Worm (Caenorhabditis elegans) whole organism, L3 larva: ENCODE measurements around the gene Y57A10A.31.

Experiments
- R02D3.7 ChIP-seq: fragments of 150-350 bp; optimal IDR thresholded peaks from 2 replicates; lab custom pipeline; 2014; ENCODE audit warnings: missing biosample characterization, missing genetic modification characterization
- ZK546.5 ChIP-seq: sonication (generic microtip); optimal IDR thresholded peaks from 2 replicates; lab custom pipeline; 2017; ENCODE audit warnings: missing biosample characterization, missing genetic modification characterization
- aly-2 ChIP-seq: fragments of 150-350 bp; optimal IDR thresholded peaks from 2 replicates; lab custom pipeline; 2014; ENCODE audit warnings: missing biosample characterization, missing genetic modification characterization
- ama-1 ChIP-seq: fragments of 150-350 bp; optimal IDR thresholded peaks from 2 replicates; lab custom pipeline; 2018
- ceh-16 ChIP-seq: sonication (generic microtip); optimal IDR thresholded peaks from 2 replicates; lab custom pipeline; 2017; ENCODE audit warnings: missing biosample characterization, missing genetic modification characterization
- ceh-28 ChIP-seq: fragments of 150-350 bp; optimal IDR thresholded peaks from 2 replicates; lab custom pipeline; 2014; ENCODE audit warnings: missing biosample characterization, missing genetic modification reagents, missing genetic modification characterization
- ceh-82 ChIP-seq: fragments of 150-350 bp; optimal IDR thresholded peaks from 2 replicates; lab custom pipeline; 2014; ENCODE audit warnings: missing biosample characterization, missing genetic modification characterization
- ceh-9 ChIP-seq: sonication (generic microtip); optimal IDR thresholded peaks from 2 replicates; lab custom pipeline; 2018; ENCODE audit warnings: missing biosample characterization, missing genetic modification characterization
- daf-12 ChIP-seq: fragments of 150-350 bp; optimal IDR thresholded peaks from 2 replicates; lab custom pipeline; 2014; ENCODE audit warnings: missing biosample characterization, missing genetic modification reagents, missing genetic modification characterization
- egl-27 ChIP-seq: sonication (generic microtip); optimal IDR thresholded peaks from 4 replicates; lab custom pipeline; 2017; ENCODE audit warnings: missing biosample characterization, missing genetic modification reagents, missing genetic modification characterization
- egl-5 ChIP-seq: fragments of 150-350 bp; optimal IDR thresholded peaks from 2 replicates; lab custom pipeline; 2017; ENCODE audit warnings: missing biosample characterization, missing genetic modification reagents, missing genetic modification characterization, inconsistent platforms
- elt-1 ChIP-seq: fragments of 150-350 bp; optimal IDR thresholded peaks from 2 replicates; lab custom pipeline; 2014; ENCODE audit warnings: missing biosample characterization, missing genetic modification characterization
- elt-2 ChIP-seq: sonication (generic microtip); optimal IDR thresholded peaks from 2 replicates; lab custom pipeline; 2016; ENCODE audit warnings: missing genetic modification reagents, mild to moderate bottlenecking, missing genetic modification characterization, missing compliant biosample characterization
- elt-3 ChIP-seq, 3 experiments: fragments of 150-350 bp in 1 of 3; sonication (generic microtip) in 2 of 3; optimal IDR thresholded peaks; 2 replicates in 2 of 3; 4 replicates in 1 of 3; lab custom pipeline; 2014 to 2017; ENCODE audit warnings: missing biosample characterization in 3 of 3, missing genetic modification characterization in 3 of 3
- eor-1 ChIP-seq, 2 experiments: fragments of 150-350 bp; optimal IDR thresholded peaks; 2 replicates each; lab custom pipeline; 2014 to 2018; ENCODE audit warnings: missing biosample characterization in 2 of 2, missing genetic modification characterization in 2 of 2
- fkh-10 ChIP-seq: sonication (generic microtip); optimal IDR thresholded peaks from 2 replicates; lab custom pipeline; 2017; ENCODE audit warnings: missing biosample characterization, missing genetic modification reagents, missing genetic modification characterization
- fkh-2 ChIP-seq: fragments of 150-350 bp; optimal IDR thresholded peaks from 2 replicates; lab custom pipeline; 2014; ENCODE audit warnings: missing biosample characterization, missing genetic modification reagents, missing genetic modification characterization
- fos-1 ChIP-seq: fragments of 150-350 bp; optimal IDR thresholded peaks from 2 replicates; lab custom pipeline; 2014; ENCODE audit warnings: missing biosample characterization, missing genetic modification characterization
- hmg-11 ChIP-seq: sonication (generic microtip); optimal IDR thresholded peaks from 2 replicates; lab custom pipeline; 2016; ENCODE audit warnings: missing genetic modification characterization, missing compliant biosample characterization
- jun-1 ChIP-seq: fragments of 150-350 bp; optimal IDR thresholded peaks from 2 replicates; lab custom pipeline; 2014; ENCODE audit warnings: missing biosample characterization, missing genetic modification reagents, missing genetic modification characterization
- lin-15B ChIP-seq: fragments of 150-350 bp; optimal IDR thresholded peaks from 2 replicates; lab custom pipeline; 2014; ENCODE audit warnings: missing biosample characterization, missing genetic modification characterization
- lin-39 ChIP-seq: fragments of 150-350 bp; optimal IDR thresholded peaks from 2 replicates; lab custom pipeline; 2018; ENCODE audit warnings: missing biosample characterization, missing genetic modification reagents, missing genetic modification characterization
- lsy-12 ChIP-seq: sonication (generic microtip); optimal IDR thresholded peaks from 2 replicates; lab custom pipeline; 2016; ENCODE audit warnings: mild to moderate bottlenecking, missing genetic modification characterization, missing compliant biosample characterization
- mml-1 ChIP-seq: fragments of 150-350 bp; sonication (generic microtip); optimal IDR thresholded peaks from 3 replicates; lab custom pipeline; 2014; ENCODE audit warnings: missing biosample characterization, missing genetic modification characterization
- nfya-1 ChIP-seq: sonication (generic microtip); optimal IDR thresholded peaks from 2 replicates; lab custom pipeline; 2017; ENCODE audit warnings: missing genetic modification characterization, mild to moderate bottlenecking, missing compliant biosample characterization, antibody characterized with exemption, moderate library complexity; ENCODE audit not compliant: insufficient read depth
- nhr-11 ChIP-seq: fragments of 150-350 bp; optimal IDR thresholded peaks from 2 replicates; lab custom pipeline; 2014; ENCODE audit warnings: missing biosample characterization, missing genetic modification characterization
- nhr-12 ChIP-seq: fragments of 150-350 bp; optimal IDR thresholded peaks from 2 replicates; lab custom pipeline; 2014; ENCODE audit warnings: missing biosample characterization, missing genetic modification characterization
- nhr-23 ChIP-seq: fragments of 150-350 bp; optimal IDR thresholded peaks from 2 replicates; lab custom pipeline; 2014; ENCODE audit warnings: missing biosample characterization, missing genetic modification reagents, missing genetic modification characterization
- nhr-237 ChIP-seq: fragments of 150-350 bp; optimal IDR thresholded peaks from 2 replicates; lab custom pipeline; 2014; ENCODE audit warnings: missing biosample characterization, missing genetic modification characterization
- nhr-25 ChIP-seq: sonication (generic microtip); optimal IDR thresholded peaks from 2 replicates; lab custom pipeline; 2017; ENCODE audit warnings: missing biosample characterization, missing genetic modification characterization
- nhr-28 ChIP-seq: fragments of 150-350 bp; optimal IDR thresholded peaks from 2 replicates; lab custom pipeline; 2014; ENCODE audit warnings: missing biosample characterization, missing genetic modification characterization
- nhr-43 ChIP-seq: sonication (generic microtip); optimal IDR thresholded peaks from 2 replicates; lab custom pipeline; 2016; ENCODE audit warnings: mild to moderate bottlenecking, missing genetic modification characterization, missing compliant biosample characterization; ENCODE audit not compliant: poor library complexity, severe bottlenecking
- nhr-67 ChIP-seq: fragments of 150-350 bp; optimal IDR thresholded peaks from 2 replicates; lab custom pipeline; 2014; ENCODE audit warnings: missing biosample characterization, missing genetic modification characterization
- nhr-76 ChIP-seq: fragments of 150-350 bp; sonication (generic microtip); optimal IDR thresholded peaks from 5 replicates; lab custom pipeline; 2014; ENCODE audit warnings: missing biosample characterization, missing genetic modification characterization
- pha-4 ChIP-seq: fragments of 150-350 bp; optimal IDR thresholded peaks from 2 replicates; lab custom pipeline; 2014; ENCODE audit warnings: missing biosample characterization, missing genetic modification reagents, missing genetic modification characterization
- pqm-1 ChIP-seq: fragments of 150-350 bp; optimal IDR thresholded peaks from 2 replicates; lab custom pipeline; 2017; ENCODE audit warnings: missing biosample characterization, missing genetic modification characterization, inconsistent platforms
- sea-2 ChIP-seq: fragments of 150-350 bp; sonication (generic microtip); optimal IDR thresholded peaks from 4 replicates; lab custom pipeline; 2014; ENCODE audit warnings: missing biosample characterization, missing genetic modification reagents, missing genetic modification characterization
- skn-1 ChIP-seq: fragments of 150-350 bp; optimal IDR thresholded peaks from 2 replicates; lab custom pipeline; 2014; ENCODE audit warnings: missing biosample characterization, missing genetic modification characterization
- snpc-4 ChIP-seq: fragments of 150-350 bp; optimal IDR thresholded peaks from 2 replicates; lab custom pipeline; 2014; ENCODE audit warnings: missing biosample characterization, missing genetic modification characterization
- tbx-2 ChIP-seq: sonication (generic microtip); optimal IDR thresholded peaks from 2 replicates; lab custom pipeline; 2016; ENCODE audit warnings: mild to moderate bottlenecking, missing genetic modification characterization, missing compliant biosample characterization
- unc-62 ChIP-seq: fragments of 150-350 bp; sonication (generic microtip); optimal IDR thresholded peaks from 4 replicates; lab custom pipeline; 2014; ENCODE audit warnings: missing biosample characterization, missing genetic modification reagents, missing genetic modification characterization
- zag-1 ChIP-seq: fragments of 150-350 bp; optimal IDR thresholded peaks from 2 replicates; lab custom pipeline; 2014; ENCODE audit warnings: missing biosample characterization, missing genetic modification characterization
- ztf-11 ChIP-seq: fragments of 150-350 bp; optimal IDR thresholded peaks from 2 replicates; lab custom pipeline; 2014; ENCODE audit warnings: missing biosample characterization, missing genetic modification characterization
- ztf-4 ChIP-seq: fragments of 150-350 bp; optimal IDR thresholded peaks from 2 replicates; lab custom pipeline; 2014; ENCODE audit warnings: missing biosample characterization, missing genetic modification characterization

The Y57A10A.31 gene

DNA sequence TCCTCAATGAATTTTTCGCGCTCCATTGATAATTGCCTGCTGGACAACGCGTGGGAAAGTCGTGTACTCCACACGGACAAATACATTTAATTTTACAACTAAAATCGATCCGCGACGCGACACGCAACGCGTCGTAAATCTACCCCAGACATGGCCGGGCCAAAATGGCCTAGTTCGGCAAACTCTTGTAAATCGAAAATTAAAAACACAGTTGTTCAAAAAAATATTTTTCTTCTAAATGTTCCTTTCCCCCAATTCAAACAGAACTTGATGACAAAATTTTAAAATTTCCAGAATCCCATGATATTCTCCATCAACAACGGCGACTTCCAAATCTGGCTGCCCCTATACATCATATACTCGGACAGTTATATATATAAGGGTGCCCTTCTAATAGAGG lies 39.8 kb downstream of the Y57A10A.31 start, which contains the start of gene sre-55:
Gene sre-55 (plus strand): TSS at position 301 of the 400 bp plus-strand sequence.
- TF ChIP-seq sea-2 (no peak), nhr-43 (tag; lab: Kevin White, UChicago) (no peak), nhr-67 (no peak), lsy-12 (tag; lab: Kevin White, UChicago) (no peak), ceh-82 (no peak), nhr-12 (tag; lab: Kevin White, UChicago) (no peak), lin-39 (tag; lab: Kevin White, UChicago) (no peak), mml-1 (tag; lab: Kevin White, UChicago) (no peak), nhr-76 (tag; lab: Kevin White, UChicago) (no peak), ama-1 (no peak), egl-27 (tag; lab: Kevin White, UChicago) (no peak), fkh-2 (tag; lab: Kevin White, UChicago) (no peak), snpc-4 (tag; lab: Kevin White, UChicago) (no peak)
- TF ChIP-seq, all 47 proteins: peak for 0

DNA sequence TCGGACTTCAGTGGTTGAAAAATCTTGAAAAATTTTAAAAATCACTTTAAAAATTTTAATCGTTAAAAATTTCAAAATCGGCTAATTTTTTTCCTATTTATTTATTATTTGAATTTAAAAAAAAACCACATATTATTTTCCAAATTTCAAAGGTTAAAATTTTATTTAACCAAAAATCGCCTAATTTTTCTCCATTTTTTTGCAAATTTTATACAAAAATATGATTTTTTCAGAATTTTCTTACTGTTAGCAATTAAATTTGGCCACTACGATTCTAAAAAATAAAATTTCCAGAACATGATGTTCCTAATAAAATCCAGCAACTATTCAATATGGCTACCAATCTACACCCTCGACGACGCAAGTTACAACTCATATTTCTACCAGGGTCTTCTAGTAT lies 43.4 kb downstream of the Y57A10A.31 start, which contains the start of gene sre-54:
Gene sre-54 (plus strand): TSS at position 301 of the 400 bp plus-strand sequence.
- TF ChIP-seq egl-27 (tag; lab: Kevin White, UChicago): no peak
- no peak for TF ChIP-seq nhr-67
- TF ChIP-seq nfya-1: no peak
- no peak for TF ChIP-seq elt-3 (tag; optimal IDR thresholded peaks at IDR 0.05; lab: Kevin White, UChicago)
- TF ChIP-seq nhr-11 (tag; lab: Kevin White, UChicago): no peak
- no peak for TF ChIP-seq pha-4 (tag; lab: Kevin White, UChicago)

DNA sequence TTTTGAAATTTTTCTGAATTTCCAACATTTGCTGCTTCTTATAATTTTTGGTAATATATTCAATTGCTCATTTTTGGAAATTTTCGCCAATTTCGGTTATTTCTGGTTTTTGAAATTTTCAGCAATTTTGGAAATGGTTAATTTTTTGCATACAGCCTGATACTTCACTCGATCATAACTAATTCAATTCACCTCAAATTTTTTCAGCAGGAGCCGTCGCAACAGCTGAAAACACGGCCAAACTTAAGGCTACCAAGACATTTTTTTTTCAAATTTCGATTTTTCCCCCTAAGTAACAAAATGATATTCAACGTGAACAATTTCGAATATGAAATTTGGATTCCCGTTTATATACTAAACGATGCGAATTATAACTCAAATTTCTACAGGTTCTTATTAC lies 46.2 kb downstream of the Y57A10A.31 start, which contains the start of gene sre-52:
Gene sre-52 (plus strand): TSS at position 301 of the 400 bp plus-strand sequence.
- TF ChIP-seq R02D3.7 (no peak), ceh-82 (no peak), nhr-76 (tag; lab: Kevin White, UChicago) (no peak), egl-5 (tag; lab: Kevin White, UChicago) (no peak), sea-2 (no peak), ceh-28 (tag; lab: Kevin White, UChicago) (no peak), skn-1 (tag; lab: Kevin White, UChicago) (no peak), lin-39 (tag; lab: Kevin White, UChicago) (no peak), elt-2 (tag; lab: Kevin White, UChicago) (no peak), nhr-28 (no peak), mml-1 (tag; lab: Kevin White, UChicago) (no peak)

DNA sequence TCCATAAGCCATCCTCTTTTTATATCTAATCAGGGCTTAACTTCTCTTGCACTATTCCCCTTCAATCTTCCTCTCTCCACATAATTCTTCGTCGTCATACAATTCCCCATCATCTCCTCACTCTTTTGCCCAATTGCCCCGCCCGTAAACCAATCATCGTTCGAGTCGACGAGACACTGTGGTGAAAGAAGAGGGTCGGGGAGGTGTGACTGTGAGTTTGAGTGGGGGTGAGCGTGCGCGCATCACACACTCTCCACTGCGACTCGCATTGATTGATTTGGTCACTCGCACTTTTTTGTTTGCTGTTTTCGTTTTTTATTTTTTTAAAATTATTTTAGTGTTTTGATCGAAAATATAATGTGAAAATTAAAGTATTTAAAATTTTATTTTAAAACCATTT lies 50.0 kb downstream of the Y57A10A.31 start:
- TF ChIP-seq ztf-4 (tag; lab: Kevin White, UChicago) (no peak), nfya-1 (peak; percentile 100), tbx-2 (no peak), fkh-2 (tag; lab: Kevin White, UChicago) (no peak), pha-4 (tag; lab: Kevin White, UChicago) (peak; percentile 83), ceh-9 (tag; lab: Kevin White, UChicago) (no peak), fkh-10 (GFP tag; lab: Kevin White, UChicago) (peak; percentile 0), nhr-28 (no peak), elt-3 (tag; optimal IDR thresholded peaks at IDR 0.05; lab: Kevin White, UChicago) (no peak), snpc-4 (tag; lab: Kevin White, UChicago) (peak; percentile 51), lin-39 (tag; lab: Kevin White, UChicago) (peak; percentile 68), daf-12 (tag; lab: Kevin White, UChicago) (no peak), elt-2 (tag; lab: Kevin White, UChicago) (peak; percentile 43), nhr-237 (tag; lab: Kevin White, UChicago) (no peak), aly-2 (tag; lab: Kevin White, UChicago) (no peak), pqm-1 (peak; percentile 29), nhr-23 (tag; lab: Kevin White, UChicago) (peak; percentile 62), egl-5 (tag; lab: Kevin White, UChicago) (peak; percentile 80), ceh-16 (tag; lab: Kevin White, UChicago) (no peak), ceh-28 (tag; lab: Kevin White, UChicago) (peak; percentile 91), ceh-82 (no peak), ztf-11 (tag; lab: Kevin White, UChicago) (no peak), skn-1 (tag; lab: Kevin White, UChicago) (peak; percentile 67), unc-62 (GFP tag; lab: Kevin White, UChicago) (no peak), eor-1 (tag; optimal IDR thresholded peaks at IDR 0.05; lab: Kevin White, UChicago) (no peak), elt-1 (tag; lab: Kevin White, UChicago) (no peak), nhr-11 (tag; lab: Kevin White, UChicago) (no peak), lin-15B (tag; lab: Kevin White, UChicago) (peak; percentile 58), egl-27 (tag; lab: Kevin White, UChicago) (no peak), ZK546.5 (no peak), hmg-11 (tag; lab: Kevin White, UChicago) (peak; percentile 92), nhr-25 (tag; lab: Kevin White, UChicago) (peak; percentile 63), jun-1 (tag; lab: Kevin White, UChicago) (no peak), nhr-67 (no peak), nhr-12 (tag; lab: Kevin White, UChicago) (no peak), sea-2 (no peak), R02D3.7 (peak; percentile 34), zag-1 (no peak), fos-1 (no peak), nhr-43 (tag; lab: Kevin White, UChicago) (no peak), nhr-76 (tag; lab: Kevin White, UChicago) (no peak)
